Worm (Caenorhabditis elegans) whole organism, L4 larva: ENCODE data around the gene Y39A1A.20.

Experiments
- F26F4.8 ChIP-seq: fragments of 200-800 bp; sonication (Bioruptor generic); conservative IDR thresholded peaks from 2 replicates; pipeline ENCODE4 v1.3.6; 2022; ENCODE audit warnings: missing genetic modification characterization, missing compliant biosample characterization
- R02D3.7 ChIP-seq: fragments of 150-350 bp; sonication (generic microtip); optimal IDR thresholded peaks from 3 replicates; lab custom pipeline; 2014; ENCODE audit warnings: missing biosample characterization, missing genetic modification characterization
- T20F7.1 ChIP-seq: fragments of 200-800 bp; sonication (Bioruptor generic); optimal IDR thresholded peaks from 2 replicates; lab custom pipeline; 2018; ENCODE audit warnings: mild to moderate bottlenecking, missing genetic modification characterization, missing compliant biosample characterization
- T26A8.4 ChIP-seq: fragments of 200-800 bp; sonication (Bioruptor generic); IDR thresholded peaks from 2 replicates; pipeline ENCODE4 v1.3.6; 2022; ENCODE audit warnings: missing genetic modification characterization, missing compliant biosample characterization
- Y105C5A.15 ChIP-seq: fragments of 200-800 bp; sonication (Bioruptor generic); IDR thresholded peaks from 2 replicates; pipeline ENCODE4 v1.3.6; 2022; ENCODE audit warnings: missing genetic modification characterization, missing compliant biosample characterization
- Y48G9A.11 ChIP-seq: fragments of 200-800 bp; sonication (Bioruptor generic); IDR thresholded peaks from 2 replicates; pipeline ENCODE4 v1.3.6; 2022; ENCODE audit warnings: missing genetic modification reagents, missing genetic modification characterization, missing compliant biosample characterization
- ZK337.2 ChIP-seq: fragments of 200-800 bp; sonication (Bioruptor generic); IDR thresholded peaks from 2 replicates; pipeline ENCODE4 v1.3.6; 2022; ENCODE audit warnings: missing genetic modification reagents, missing genetic modification characterization, missing compliant biosample characterization
- ZK546.5 ChIP-seq, 2 experiments: sonication (generic microtip); optimal IDR thresholded peaks; 2 replicates each; lab custom pipeline; 2017; ENCODE audit warnings: missing biosample characterization in 2 of 2, missing genetic modification characterization in 2 of 2
- ama-1 ChIP-seq: fragments of 150-350 bp; optimal IDR thresholded peaks from 2 replicates; lab custom pipeline; 2014; ENCODE audit warnings: inconsistent platforms, mixed read lengths
- attf-4 ChIP-seq: sonication (generic microtip); optimal IDR thresholded peaks from 3 replicates; lab custom pipeline; 2017; ENCODE audit warnings: missing biosample characterization, missing genetic modification characterization
- ceh-20 ChIP-seq: fragments of 200-800 bp; sonication (Bioruptor generic); IDR thresholded peaks from 2 replicates; pipeline ENCODE4 v1.3.6; 2022; ENCODE audit warnings: missing genetic modification reagents, missing genetic modification characterization, missing compliant biosample characterization
- ctbp-1 ChIP-seq: fragments of 200-800 bp; sonication (Bioruptor generic); IDR thresholded peaks from 2 replicates; pipeline ENCODE4 v1.3.6; 2022; ENCODE audit warnings: missing genetic modification reagents, missing genetic modification characterization, missing compliant biosample characterization
- daf-19 ChIP-seq: fragments of 200-800 bp; sonication (Bioruptor generic); conservative IDR thresholded peaks from 2 replicates; pipeline ENCODE4 v1.3.6; 2022; ENCODE audit warnings: missing genetic modification characterization, missing compliant biosample characterization
- dmd-9 ChIP-seq: fragments of 200-800 bp; sonication (Bioruptor generic); IDR thresholded peaks from 2 replicates; pipeline ENCODE4 v1.3.6; 2022; ENCODE audit warnings: missing genetic modification reagents, missing genetic modification characterization, missing compliant biosample characterization
- duxl-1 ChIP-seq: sonication (generic microtip); optimal IDR thresholded peaks from 2 replicates; lab custom pipeline; 2016; ENCODE audit warnings: mild to moderate bottlenecking, missing genetic modification characterization, moderate library complexity, missing compliant biosample characterization; ENCODE audit not compliant: poor library complexity
- egl-27 ChIP-seq: sonication (generic microtip); optimal IDR thresholded peaks from 3 replicates; lab custom pipeline; 2017; ENCODE audit warnings: missing biosample characterization, missing genetic modification reagents, missing genetic modification characterization
- egl-43 ChIP-seq: fragments of 200-800 bp; sonication (Bioruptor generic); IDR thresholded peaks from 2 replicates; pipeline ENCODE4 v1.3.6; 2022; ENCODE audit warnings: missing genetic modification reagents, missing genetic modification characterization, missing compliant biosample characterization
- hif-1 ChIP-seq, 2 experiments: sonication (generic microtip); optimal IDR thresholded peaks; 2 replicates each; lab custom pipeline; 2016 to 2017; ENCODE audit warnings: missing compliant biosample characterization in 2 of 2, missing genetic modification characterization in 2 of 2, missing genetic modification reagents in 2 of 2, missing genotype in 2 of 2, mild to moderate bottlenecking in 1 of 2
- hlh-30 ChIP-seq: sonication (generic microtip); optimal IDR thresholded peaks from 2 replicates; lab custom pipeline; 2017; ENCODE audit warnings: antibody characterized with exemption, mild to moderate bottlenecking, missing genetic modification characterization, missing compliant biosample characterization; ENCODE audit not compliant: insufficient read depth
- jun-1 ChIP-seq: fragments of 150-350 bp; optimal IDR thresholded peaks from 2 replicates; lab custom pipeline; 2014; ENCODE audit warnings: missing biosample characterization, missing genetic modification reagents, missing genetic modification characterization
- lim-7 ChIP-seq: fragments of 200-800 bp; sonication (Bioruptor generic); IDR thresholded peaks from 2 replicates; pipeline ENCODE4 v1.3.6; 2022; ENCODE audit warnings: missing genetic modification characterization, missing compliant biosample characterization
- lin-13 ChIP-seq: fragments of 150-350 bp; optimal IDR thresholded peaks from 2 replicates; lab custom pipeline; 2014; ENCODE audit warnings: missing biosample characterization, missing genetic modification reagents, missing genetic modification characterization
- lir-3 ChIP-seq: sonication (generic microtip); optimal IDR thresholded peaks from 2 replicates; lab custom pipeline; 2016; ENCODE audit warnings: mild to moderate bottlenecking, missing genetic modification characterization, missing compliant biosample characterization
- lsy-2 ChIP-seq, 2 experiments: fragments of 150-350 bp in 1 of 2; sonication (generic microtip) in 1 of 2; optimal IDR thresholded peaks; 2 replicates each; lab custom pipeline; 2014 to 2017; ENCODE audit warnings: missing biosample characterization in 2 of 2, missing genetic modification characterization in 2 of 2
- mes-2 ChIP-seq: sonication (generic microtip); optimal IDR thresholded peaks from 2 replicates; lab custom pipeline; 2016; ENCODE audit warnings: missing genotype, mild to moderate bottlenecking, missing genetic modification characterization, missing compliant biosample characterization; ENCODE audit not compliant: poor library complexity, severe bottlenecking
- mxl-2 ChIP-seq: fragments of 200-800 bp; sonication (Bioruptor generic); conservative IDR thresholded peaks from 2 replicates; pipeline ENCODE4 v1.3.6; 2022; ENCODE audit warnings: missing genetic modification reagents, missing genetic modification characterization, missing compliant biosample characterization
- nhr-25 ChIP-seq: sonication (generic microtip); optimal IDR thresholded peaks from 2 replicates; lab custom pipeline; 2017; ENCODE audit warnings: missing genetic modification characterization, mild to moderate bottlenecking, missing compliant biosample characterization, antibody characterized with exemption, moderate library complexity, borderline replicate concordance; ENCODE audit not compliant: insufficient read depth
- php-3 ChIP-seq: fragments of 200-800 bp; sonication (Bioruptor generic); IDR thresholded peaks from 2 replicates; pipeline ENCODE4 v1.3.6; 2022; ENCODE audit warnings: missing genetic modification reagents, missing genetic modification characterization, missing compliant biosample characterization
- rbr-2 ChIP-seq: sonication (generic microtip); optimal IDR thresholded peaks from 2 replicates; lab custom pipeline; 2016; ENCODE audit warnings: missing genotype, missing genetic modification characterization, missing compliant biosample characterization
- saeg-2 ChIP-seq: fragments of 200-800 bp; sonication (Bioruptor generic); IDR thresholded peaks from 2 replicates; pipeline ENCODE4 v1.3.6; 2022; ENCODE audit warnings: missing genetic modification reagents, missing genetic modification characterization, missing compliant biosample characterization
- sdz-12 ChIP-seq: fragments of 200-800 bp; sonication (Bioruptor generic); optimal IDR thresholded peaks from 2 replicates; lab custom pipeline; 2018; ENCODE audit warnings: mild to moderate bottlenecking, missing genetic modification characterization, missing compliant biosample characterization
- set-16 ChIP-seq: fragments of 200-800 bp; sonication (Bioruptor generic); IDR thresholded peaks from 2 replicates; pipeline ENCODE4 v1.3.6; 2022; ENCODE audit warnings: missing genetic modification reagents, missing genetic modification characterization, missing compliant biosample characterization
- snpc-1.2 ChIP-seq: fragments of 200-800 bp; sonication (Bioruptor generic); IDR thresholded peaks from 2 replicates; pipeline ENCODE4 v1.3.6; 2022; ENCODE audit warnings: missing genetic modification reagents, missing genetic modification characterization, missing compliant biosample characterization
- spr-1 ChIP-seq: sonication (generic microtip); optimal IDR thresholded peaks from 2 replicates; lab custom pipeline; 2016; ENCODE audit warnings: mild to moderate bottlenecking, missing genetic modification characterization, missing compliant biosample characterization
- spr-3 ChIP-seq: fragments of 200-800 bp; sonication (Bioruptor generic); optimal IDR thresholded peaks from 2 replicates; lab custom pipeline; 2018; ENCODE audit warnings: mild to moderate bottlenecking, missing genetic modification characterization, missing compliant biosample characterization
- tag-97 ChIP-seq: fragments of 200-800 bp; sonication (Bioruptor generic); IDR thresholded peaks from 2 replicates; pipeline ENCODE4 v1.3.6; 2022; ENCODE audit warnings: missing genetic modification characterization, missing compliant biosample characterization
- tra-1 ChIP-seq: fragments of 200-800 bp; sonication (Bioruptor generic); IDR thresholded peaks from 2 replicates; pipeline ENCODE4 v1.3.6; 2022; ENCODE audit warnings: missing genetic modification reagents, missing genetic modification characterization, missing compliant biosample characterization
- unc-39 ChIP-seq: sonication (generic microtip); optimal IDR thresholded peaks from 2 replicates; lab custom pipeline; 2017; ENCODE audit warnings: missing biosample characterization, missing genetic modification characterization
- vab-7 ChIP-seq: fragments of 200-800 bp; sonication (Bioruptor generic); IDR thresholded peaks from 2 replicates; pipeline ENCODE4 v1.3.6; 2022; ENCODE audit warnings: missing genetic modification reagents, missing genetic modification characterization, missing compliant biosample characterization
- zag-1 ChIP-seq: fragments of 150-350 bp; optimal IDR thresholded peaks from 2 replicates; lab custom pipeline; 2014; ENCODE audit warnings: missing biosample characterization, missing genetic modification characterization
- zfp-2 ChIP-seq: sonication (generic microtip); optimal IDR thresholded peaks from 2 replicates; lab custom pipeline; 2016; ENCODE audit warnings: mild to moderate bottlenecking, missing genetic modification characterization, missing compliant biosample characterization

Gene Y39A1A.20

DNA sequence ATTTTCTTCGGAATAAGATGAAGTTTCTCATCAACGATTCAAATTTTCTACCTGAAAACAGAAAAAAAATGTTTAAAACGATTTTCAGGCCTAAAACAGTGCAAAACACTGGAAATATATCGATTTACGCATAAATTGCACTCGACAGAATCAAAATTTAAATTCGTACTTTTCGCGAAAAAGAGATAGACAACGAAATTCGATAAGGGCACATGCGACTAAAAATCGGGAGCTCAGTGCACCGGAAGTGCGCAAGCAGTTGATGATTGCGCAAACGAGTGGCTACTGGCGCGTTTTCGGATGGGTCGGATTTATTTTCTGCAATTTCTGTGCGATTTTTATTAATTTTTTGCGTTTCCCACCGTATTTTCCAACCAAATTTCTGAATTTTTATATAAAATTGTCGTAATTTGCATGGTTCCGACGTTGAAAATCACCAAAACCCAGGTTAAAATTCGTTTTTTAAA, 6.6 kb upstream of the Y39A1A.20 start, which contains the start of the genes Y39A1A.21 and Y39A1A.22 (continued):
- TF ChIP-seq ZK546.5 (tag; optimal IDR thresholded peaks at IDR 0.05; lab: Kevin White, UChicago) (no peak), tag-97 (GFP tag; lab: Robert Waterston, UW) (no peak), spr-1 (tag; lab: Kevin White, UChicago) (peak; percentile 62), egl-27 (tag; lab: Kevin White, UChicago) (no peak), mes-2 (peak; percentile 84), ZK337.2 (GFP tag; lab: Robert Waterston, UW) (0 out of 2 replicates have a peak, but pooled peaks have one; percentile 43), lir-3 (tag; lab: Kevin White, UChicago) (no peak), lsy-2 (tag; optimal IDR thresholded peaks at IDR 0.05; lab: Kevin White, UChicago) (peak in 1 of 2 experiments; percentile 85), zfp-2 (tag; lab: Kevin White, UChicago) (peak; percentile 16), dmd-9 (no peak), zag-1 (tag; lab: Kevin White, UChicago) (no peak), duxl-1 (tag; lab: Kevin White, UChicago) (peak; percentile 44), attf-4 (tag; lab: Kevin White, UChicago) (no peak), Y48G9A.11 (GFP tag; lab: Robert Waterston, UW) (0 out of 2 replicates have a peak, but pooled peaks have one; percentile 31), hlh-30 (tag; lab: Kevin White, UChicago) (peak; percentile 69), nhr-25 (tag; lab: Kevin White, UChicago) (no peak), spr-3 (GFP tag; lab: Kevin White, UChicago) (peak; percentile 74), lin-13 (GFP tag; lab: Kevin White, UChicago) (peak; percentile 7)

DNA sequence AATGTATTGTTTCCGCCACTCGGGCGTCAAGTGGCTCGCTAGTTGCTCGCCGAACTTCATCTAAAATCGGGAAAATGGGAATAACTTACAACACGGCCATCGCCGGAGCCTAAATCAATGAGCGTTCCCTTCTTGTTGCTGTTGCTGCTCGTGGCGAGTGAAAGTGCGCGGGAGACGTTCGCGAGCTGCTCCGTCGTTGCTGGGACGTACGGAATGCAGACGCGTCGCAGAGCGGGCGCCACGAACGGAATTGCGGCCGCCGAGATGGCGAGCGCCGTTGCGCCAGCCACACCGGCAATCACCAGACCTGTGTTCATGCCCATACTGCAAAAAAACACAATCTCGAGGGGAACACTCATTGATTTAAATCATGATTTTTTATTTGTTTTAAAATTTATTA, 6.1 kb upstream of the Y39A1A.20 start:
- TF ChIP-seq duxl-1 (tag; lab: Kevin White, UChicago): no peak
- no peak for TF ChIP-seq R02D3.7 (tag; lab: Kevin White, UChicago)
- no peak for TF ChIP-seq ctbp-1
- TF ChIP-seq tag-97 (GFP tag; lab: Robert Waterston, UW): no peak
- no peak for TF ChIP-seq mes-2
- TF ChIP-seq snpc-1.2 (GFP tag; lab: Robert Waterston, UW): peak; percentile 26; the same call in 1 of the 2 replicates
- TF ChIP-seq sdz-12: no peak
- peak; percentile 92 for TF ChIP-seq set-16
- no peak for TF ChIP-seq rbr-2 (tag; lab: Kevin White, UChicago)
- no peak for TF ChIP-seq unc-39 (tag; lab: Kevin White, UChicago)
- TF ChIP-seq F26F4.8 (GFP tag; lab: Robert Waterston, UW): no peak
- no peak for TF ChIP-seq hif-1 (tag; optimal IDR thresholded peaks at IDR 0.05; lab: Kevin White, UChicago)
- TF ChIP-seq T20F7.1 (GFP tag; lab: Kevin White, UChicago): no peak
- no peak for TF ChIP-seq nhr-25 (tag; lab: Kevin White, UChicago)
- TF ChIP-seq tra-1: 0 out of 2 replicates have a peak, but pooled peaks have one; percentile 38
- TF ChIP-seq saeg-2 (GFP tag; lab: Robert Waterston, UW): no peak
- 0 out of 2 replicates have a peak, but pooled peaks have one; percentile 14 for TF ChIP-seq php-3
- no peak for TF ChIP-seq ama-1
- no peak for TF ChIP-seq ceh-20
- no peak for TF ChIP-seq vab-7
- TF ChIP-seq daf-19 (GFP tag; lab: Robert Waterston, UW): no peak
- 0 out of 2 replicates have a peak, but pooled peaks have one; percentile 52 for TF ChIP-seq egl-43 (GFP tag; lab: Robert Waterston, UW)
- TF ChIP-seq mxl-2 (GFP tag; lab: Robert Waterston, UW): no peak
- no peak for TF ChIP-seq Y105C5A.15 (GFP tag; lab: Robert Waterston, UW)
- no peak for TF ChIP-seq jun-1 (tag; lab: Kevin White, UChicago)
- TF ChIP-seq lir-3 (tag; lab: Kevin White, UChicago): no peak
- TF ChIP-seq lim-7 (GFP tag; lab: Robert Waterston, UW): peak; percentile 24; the same call in 1 of the 2 replicates
- TF ChIP-seq T26A8.4 (GFP tag; lab: Robert Waterston, UW): no peak
- TF ChIP-seq, all 104 proteins: peak for 6
